Worm (Caenorhabditis elegans) whole organism, L4/young adult: ENCODE data around the gene M142.8.

Source experiments
- W03F9.2 ChIP-seq: fragments of 150-350 bp; optimal IDR thresholded peaks from 2 replicates; lab custom pipeline; 2014; ENCODE audit warnings: missing biosample characterization, missing genetic modification characterization
- dao-5 ChIP-seq: sonication (generic microtip); optimal IDR thresholded peaks from 2 replicates; lab custom pipeline; 2016; ENCODE audit warnings: missing genotype, missing genetic modification characterization, moderate library complexity, missing compliant biosample characterization
- him-1 ChIP-seq: sonication (generic microtip); optimal IDR thresholded peaks from 2 replicates; lab custom pipeline; 2016; ENCODE audit warnings: missing genotype, missing genetic modification reagents, missing genetic modification characterization, missing compliant biosample characterization

- TF ChIP-seq W03F9.2 (tag; lab: Kevin White, UChicago) (no peak), dao-5 (tag; lab: Kevin White, UChicago) (no peak), him-1 (no peak)
Observed at ce11 chrIII:10906325-10906724, 27.1 kb upstream of the M142.8 start.
